Fruit fly (Drosophila melanogaster) whole organism, pupa: ENCODE measurements around the gene CG4829.
A peak's percentile ranks its signal among the peaks of the same experiment; 100 is the strongest.

Experiments used
- CG10348 ChIP-seq: fragments of 200-800 bp; sonication (Bioruptor generic); IDR thresholded peaks from 2 replicates; pipeline ENCODE4 v1.3.6; 2022; ENCODE audit warnings: missing biosample characterization, missing genetic modification characterization
- CG4496 ChIP-seq: fragments of 200-800 bp; sonication (Bioruptor generic); IDR thresholded peaks from 3 replicates; pipeline ENCODE4 v1.3.6; 2022; ENCODE audit warnings: missing biosample characterization, missing genetic modification characterization
- CG8159 ChIP-seq: fragments of 200-800 bp; sonication (Bioruptor generic); optimal IDR thresholded peaks from 3 replicates; lab custom pipeline; 2018; ENCODE audit warnings: missing biosample characterization, mild to moderate bottlenecking, missing genetic modification characterization, moderate library complexity
- CG8301 ChIP-seq: fragments of 200-800 bp; sonication (Bioruptor generic); optimal IDR thresholded peaks from 2 replicates; lab custom pipeline; 2018; ENCODE audit warnings: missing biosample characterization, mild to moderate bottlenecking, missing genetic modification characterization
- CG9948 ChIP-seq: fragments of 200-800 bp; sonication (Bioruptor generic); optimal IDR thresholded peaks from 2 replicates; lab custom pipeline; 2018; ENCODE audit warnings: missing biosample characterization, mild to moderate bottlenecking, missing genetic modification characterization, moderate library complexity
- D1 ChIP-seq: fragments of 200-800 bp; sonication (Bioruptor generic); optimal IDR thresholded peaks from 2 replicates; lab custom pipeline; 2018; ENCODE audit warnings: missing biosample characterization, mild to moderate bottlenecking, missing genetic modification characterization, moderate library complexity
- EcR ChIP-seq: fragments of 200-800 bp; sonication (Bioruptor generic); optimal IDR thresholded peaks from 3 replicates; lab custom pipeline; 2019; ENCODE audit warnings: missing biosample characterization, missing genetic modification characterization, mild to moderate bottlenecking, moderate library complexity, missing genetic modification reagents
- Ets98B ChIP-seq: fragments of 200-800 bp; sonication (Bioruptor generic); IDR thresholded peaks from 2 replicates; pipeline ENCODE4 v1.3.6; 2022; ENCODE audit warnings: missing biosample characterization, missing genetic modification characterization
- Pif1A ChIP-seq: fragments of 200-800 bp; sonication (Bioruptor generic); optimal IDR thresholded peaks from 3 replicates; lab custom pipeline; 2016; ENCODE audit warnings: missing biosample characterization, missing genetic modification characterization
- Pif1B ChIP-seq: fragments of 200-800 bp; sonication (Bioruptor generic); optimal IDR thresholded peaks from 3 replicates; lab custom pipeline; 2016; ENCODE audit warnings: missing biosample characterization, missing genetic modification characterization
- gl ChIP-seq: fragments of 200-800 bp; sonication (Bioruptor generic); optimal IDR thresholded peaks from 2 replicates; lab custom pipeline; 2018; ENCODE audit warnings: missing biosample characterization, mild to moderate bottlenecking, missing genetic modification characterization
- rn ChIP-seq: fragments of 200-800 bp; sonication (Bioruptor generic); IDR thresholded peaks from 2 replicates; pipeline ENCODE4 v1.3.6; 2022; ENCODE audit warnings: missing biosample characterization, missing genetic modification characterization

dm6 chrX:16821216-16821615 is 9.7 kb downstream of the CG4829 start:
- peak; percentile 31 for TF ChIP-seq Pif1A (GFP tag; lab: Kevin White, UChicago)
- TF ChIP-seq Pif1B (GFP tag; lab: Kevin White, UChicago) = no peak
- TF ChIP-seq D1 (tag; lab: Kevin White, UChicago) = no peak
- TF ChIP-seq CG8301 = peak; percentile 29
- no peak for TF ChIP-seq EcR (GFP tag; lab: Kevin White, UChicago)
- no peak; the same call in 1 of the 2 replicates for TF ChIP-seq Ets98B (GFP tag; lab: Robert Waterston, UW)
- peak; percentile 61; the same call in 2 of the 3 replicates for TF ChIP-seq CG4496 (GFP tag; lab: Robert Waterston, UW)
- no peak for TF ChIP-seq CG10348 (GFP tag; lab: Robert Waterston, UW)
- no peak for TF ChIP-seq gl (tag; lab: Kevin White, UChicago)
- TF ChIP-seq CG9948 (tag; lab: Kevin White, UChicago) = no peak
- no peak for TF ChIP-seq rn (GFP tag; lab: Robert Waterston, UW)
- no peak for TF ChIP-seq CG8159 (tag; lab: Kevin White, UChicago)
